Worm (Caenorhabditis elegans): ENCODE measurements around the gene eri-1.

Gene eri-1

ce11 chrIV:386576-386975, 33.2 kb downstream of the eri-1 start, which contains the start of gene T07A9.14:
Gene T07A9.14, plus strand, starts transcription at chrIV:386699.
- TF ChIP-seq T22C8.4 (GFP tag; IDR thresholded peaks at IDR 0.05), result no peak
- TF ChIP-seq med-1 (GFP tag; optimal IDR thresholded peaks at IDR 0.05; ENCODE audit: insufficient read depth), result no peak
- no peak for TF ChIP-seq flt-1 (GFP tag; IDR thresholded peaks at IDR 0.05)
- TF ChIP-seq klf-2 (GFP tag; conservative IDR thresholded peaks at IDR 0.05), result no peak
- TF ChIP-seq ztf-23 (GFP tag; IDR thresholded peaks at IDR 0.05), result no peak
- no peak for TF ChIP-seq cog-1 (tag; optimal IDR thresholded peaks at IDR 0.05)
- TF ChIP-seq ref-1 (GFP tag; conservative IDR thresholded peaks at IDR 0.05), result no peak
- no peak for TF ChIP-seq tab-1 (GFP tag; IDR thresholded peaks at IDR 0.05)

- peak; percentile 86 for TF ChIP-seq flt-1 (GFP tag; IDR thresholded peaks at IDR 0.05)
- TF ChIP-seq ref-1 (GFP tag; conservative IDR thresholded peaks at IDR 0.05), result 0 out of 2 replicates have a peak, but pooled peaks have one; percentile 39
- TF ChIP-seq cog-1 (tag; optimal IDR thresholded peaks at IDR 0.05), result peak; percentile 84
- TF ChIP-seq ztf-29 (GFP tag; IDR thresholded peaks at IDR 0.05), result peak; percentile 85
- TF ChIP-seq klf-2 (GFP tag; conservative IDR thresholded peaks at IDR 0.05), result peak; percentile 87
- peak; percentile 78; the same call in 1 of the 2 replicates for TF ChIP-seq tab-1 (GFP tag; IDR thresholded peaks at IDR 0.05)
- peak; percentile 93 for TF ChIP-seq ztf-23 (GFP tag; IDR thresholded peaks at IDR 0.05)
- TF ChIP-seq T22C8.4 (GFP tag; IDR thresholded peaks at IDR 0.05), result peak; percentile 72
These were observed 34.4 kb downstream of the eri-1 start, which contains the start of gene rps-24 for ce11 chrIV:385150-385937. Gene rps-24, plus strand, starts transcription at chrIV:385887.

ce11 chrIV:383135-383731, 36.5 kb downstream of the eri-1 start, which contains the start of gene spl-1:
Gene spl-1, minus strand, starts transcription at chrIV:383185.
- TF ChIP-seq T22C8.4 (GFP tag; IDR thresholded peaks at IDR 0.05) (no peak), tab-1 (GFP tag; IDR thresholded peaks at IDR 0.05) (no peak), ref-1 (GFP tag; conservative IDR thresholded peaks at IDR 0.05) (no peak), flt-1 (GFP tag; IDR thresholded peaks at IDR 0.05) (no peak), klf-2 (GFP tag; conservative IDR thresholded peaks at IDR 0.05) (no peak), ztf-29 (GFP tag; IDR thresholded peaks at IDR 0.05) (no peak), ztf-23 (GFP tag; IDR thresholded peaks at IDR 0.05) (no peak), med-1 (GFP tag; optimal IDR thresholded peaks at IDR 0.05; ENCODE audit: insufficient read depth) (no peak), cog-1 (tag; optimal IDR thresholded peaks at IDR 0.05) (no peak)

- TF ChIP-seq klf-2 (GFP tag; conservative IDR thresholded peaks at IDR 0.05) (no peak), ztf-23 (GFP tag; IDR thresholded peaks at IDR 0.05) (no peak), cog-1 (tag; optimal IDR thresholded peaks at IDR 0.05) (no peak), ref-1 (GFP tag; conservative IDR thresholded peaks at IDR 0.05) (no peak), flt-1 (GFP tag; IDR thresholded peaks at IDR 0.05) (no peak), med-1 (GFP tag; optimal IDR thresholded peaks at IDR 0.05; ENCODE audit: insufficient read depth) (no peak), tab-1 (GFP tag; IDR thresholded peaks at IDR 0.05) (no peak), ztf-29 (GFP tag; IDR thresholded peaks at IDR 0.05) (no peak), T22C8.4 (GFP tag; IDR thresholded peaks at IDR 0.05) (no peak)
These were observed 40.2 kb downstream of the eri-1 start for ce11 chrIV:379605-380004.

- TF ChIP-seq T22C8.4 (GFP tag; IDR thresholded peaks at IDR 0.05) (no peak), ztf-29 (GFP tag; IDR thresholded peaks at IDR 0.05) (no peak), tab-1 (GFP tag; IDR thresholded peaks at IDR 0.05) (no peak)
These were observed 40.9 kb downstream of the eri-1 start for ce11 chrIV:378838-379237.

- no peak for TF ChIP-seq ztf-29 (GFP tag; IDR thresholded peaks at IDR 0.05)
- no peak for TF ChIP-seq tab-1 (GFP tag; IDR thresholded peaks at IDR 0.05)
- no peak for TF ChIP-seq ref-1 (GFP tag; conservative IDR thresholded peaks at IDR 0.05)
- TF ChIP-seq cog-1 (tag; optimal IDR thresholded peaks at IDR 0.05), result no peak
- TF ChIP-seq med-1 (GFP tag; optimal IDR thresholded peaks at IDR 0.05; ENCODE audit: insufficient read depth), result no peak
- TF ChIP-seq klf-2 (GFP tag; conservative IDR thresholded peaks at IDR 0.05), result no peak
- TF ChIP-seq T22C8.4 (GFP tag; IDR thresholded peaks at IDR 0.05), result no peak
- no peak for TF ChIP-seq ztf-23 (GFP tag; IDR thresholded peaks at IDR 0.05)
- TF ChIP-seq flt-1 (GFP tag; IDR thresholded peaks at IDR 0.05), result no peak
These were observed 41.4 kb downstream of the eri-1 start for ce11 chrIV:378367-378766.

- TF ChIP-seq tab-1 (GFP tag; IDR thresholded peaks at IDR 0.05) (no peak), klf-2 (GFP tag; conservative IDR thresholded peaks at IDR 0.05) (no peak), ref-1 (GFP tag; conservative IDR thresholded peaks at IDR 0.05) (no peak), cog-1 (tag; optimal IDR thresholded peaks at IDR 0.05) (no peak), ztf-23 (GFP tag; IDR thresholded peaks at IDR 0.05) (no peak), med-1 (GFP tag; optimal IDR thresholded peaks at IDR 0.05; ENCODE audit: insufficient read depth) (no peak), ztf-29 (GFP tag; IDR thresholded peaks at IDR 0.05) (no peak), T22C8.4 (GFP tag; IDR thresholded peaks at IDR 0.05) (no peak), flt-1 (GFP tag; IDR thresholded peaks at IDR 0.05) (no peak)
These were observed 42.0 kb downstream of the eri-1 start for ce11 chrIV:377791-378190.

- TF ChIP-seq flt-1 (GFP tag; IDR thresholded peaks at IDR 0.05) (no peak), T22C8.4 (GFP tag; IDR thresholded peaks at IDR 0.05) (no peak), med-1 (GFP tag; optimal IDR thresholded peaks at IDR 0.05; ENCODE audit: insufficient read depth) (no peak), ref-1 (GFP tag; conservative IDR thresholded peaks at IDR 0.05) (no peak), klf-2 (GFP tag; conservative IDR thresholded peaks at IDR 0.05) (no peak), tab-1 (GFP tag; IDR thresholded peaks at IDR 0.05) (no peak), cog-1 (tag; optimal IDR thresholded peaks at IDR 0.05) (no peak), ztf-29 (GFP tag; IDR thresholded peaks at IDR 0.05) (no peak), ztf-23 (GFP tag; IDR thresholded peaks at IDR 0.05) (no peak)
These were observed 43.8 kb downstream of the eri-1 start, which contains the start of gene fln-1 for ce11 chrIV:375915-376314. Gene fln-1, minus strand, starts transcription at chrIV:376015.

ce11 chrIV:373963-374362, 45.8 kb downstream of the eri-1 start:
- TF ChIP-seq klf-2 (GFP tag; conservative IDR thresholded peaks at IDR 0.05), result no peak
- TF ChIP-seq ztf-23 (GFP tag; IDR thresholded peaks at IDR 0.05), result no peak
- TF ChIP-seq cog-1 (tag; optimal IDR thresholded peaks at IDR 0.05), result no peak
- TF ChIP-seq ref-1 (GFP tag; conservative IDR thresholded peaks at IDR 0.05), result no peak
- no peak for TF ChIP-seq tab-1 (GFP tag; IDR thresholded peaks at IDR 0.05)
- TF ChIP-seq flt-1 (GFP tag; IDR thresholded peaks at IDR 0.05), result no peak
- no peak for TF ChIP-seq ztf-29 (GFP tag; IDR thresholded peaks at IDR 0.05)
